Worm (Caenorhabditis elegans): ENCODE results near the gene srh-41.

ce11 chrII:14311537-14311936, 24.4 kb upstream of the srh-41 start:
- no peak for TF ChIP-seq alr-1 (tag; optimal IDR thresholded peaks at IDR 0.05)
- TF ChIP-seq nhr-12 (tag; optimal IDR thresholded peaks at IDR 0.05), result no peak
- TF ChIP-seq ztf-11 (tag; optimal IDR thresholded peaks at IDR 0.05), result no peak
- TF ChIP-seq fos-1 (tag; optimal IDR thresholded peaks at IDR 0.05), result no peak
- no peak for TF ChIP-seq nhr-10 (tag; optimal IDR thresholded peaks at IDR 0.05)
- no peak for TF ChIP-seq unc-55 (GFP tag; optimal IDR thresholded peaks at IDR 0.05)
- TF ChIP-seq nhr-6 (tag; optimal IDR thresholded peaks at IDR 0.05), result no peak
